Worm (Caenorhabditis elegans) whole organism, L4 larva: Measurements from ENCODE around the gene sulp-7.
A peak's percentile ranks its signal among the peaks of the same experiment; 100 is the strongest.

Source experiments
- F10B5.3 ChIP-seq: sonication (generic microtip); optimal IDR thresholded peaks from 2 replicates; lab custom pipeline; 2016; ENCODE audit warnings: mild to moderate bottlenecking, missing genetic modification characterization, missing compliant biosample characterization
- F37D6.2 ChIP-seq: sonication (generic microtip); optimal IDR thresholded peaks from 2 replicates; lab custom pipeline; 2016; ENCODE audit warnings: mild to moderate bottlenecking, missing genetic modification characterization, missing compliant biosample characterization
- F44E2.7 ChIP-seq: fragments of 200-800 bp; sonication (Bioruptor generic); IDR thresholded peaks from 2 replicates; pipeline ENCODE4 v2.1.2; 2022; ENCODE audit warnings: missing genetic modification characterization, missing compliant biosample characterization
- F49E8.2 ChIP-seq: sonication (generic microtip); optimal IDR thresholded peaks from 2 replicates; lab custom pipeline; 2016; ENCODE audit warnings: missing compliant biosample characterization, mild to moderate bottlenecking, missing genetic modification characterization, borderline replicate concordance
- R02D3.7 ChIP-seq: fragments of 150-350 bp; sonication (generic microtip); optimal IDR thresholded peaks from 3 replicates; lab custom pipeline; 2014; ENCODE audit warnings: missing biosample characterization, missing genetic modification characterization
- T20F7.1 ChIP-seq: fragments of 200-800 bp; sonication (Bioruptor generic); optimal IDR thresholded peaks from 2 replicates; lab custom pipeline; 2018; ENCODE audit warnings: mild to moderate bottlenecking, missing genetic modification characterization, missing compliant biosample characterization
- ZK337.2 ChIP-seq: fragments of 200-800 bp; sonication (Bioruptor generic); IDR thresholded peaks from 2 replicates; pipeline ENCODE4 v1.3.6; 2022; ENCODE audit warnings: missing genetic modification reagents, missing genetic modification characterization, missing compliant biosample characterization
- aha-1 ChIP-seq: fragments of 150-350 bp; peaks from one replicate; lab custom pipeline; 2014; ENCODE audit warnings: missing biosample characterization, missing genetic modification characterization
- aly-2 ChIP-seq: sonication (generic microtip); optimal IDR thresholded peaks from 2 replicates; lab custom pipeline; 2018; ENCODE audit warnings: missing biosample characterization, missing genetic modification characterization
- ceh-20 ChIP-seq: fragments of 200-800 bp; sonication (Bioruptor generic); IDR thresholded peaks from 2 replicates; pipeline ENCODE4 v1.3.6; 2022; ENCODE audit warnings: missing genetic modification reagents, missing genetic modification characterization, missing compliant biosample characterization
- ceh-44 ChIP-seq: fragments of 200-800 bp; sonication (Bioruptor generic); IDR thresholded peaks from 2 replicates; pipeline ENCODE4 v1.3.6; 2022; ENCODE audit warnings: missing genetic modification reagents, missing genetic modification characterization, missing compliant biosample characterization
- ctbp-1 ChIP-seq: fragments of 200-800 bp; sonication (Bioruptor generic); IDR thresholded peaks from 2 replicates; pipeline ENCODE4 v1.3.6; 2022; ENCODE audit warnings: missing genetic modification reagents, missing genetic modification characterization, missing compliant biosample characterization
- daf-12 ChIP-seq: fragments of 150-350 bp; optimal IDR thresholded peaks from 2 replicates; lab custom pipeline; 2014; ENCODE audit warnings: missing biosample characterization, missing genetic modification reagents, missing genetic modification characterization
- daf-16 ChIP-seq, 3 experiments: sonication (generic microtip); optimal IDR thresholded peaks; 2 replicates each; lab custom pipeline; 2016 to 2017; ENCODE audit warnings: missing genetic modification characterization in 3 of 3, missing genetic modification reagents in 3 of 3, mild to moderate bottlenecking in 2 of 3, missing compliant biosample characterization in 2 of 3, missing biosample characterization in 1 of 3, moderate library complexity in 1 of 3
- daf-8 ChIP-seq: fragments of 200-800 bp; sonication (Bioruptor generic); IDR thresholded peaks from 2 replicates; pipeline ENCODE4 v1.3.6; 2022; ENCODE audit warnings: missing genetic modification characterization, missing compliant biosample characterization
- dmd-8 ChIP-seq: fragments of 200-800 bp; sonication (Bioruptor generic); IDR thresholded peaks from 2 replicates; pipeline ENCODE4 v1.3.6; 2022; ENCODE audit warnings: missing genetic modification characterization, missing compliant biosample characterization
- dpl-1 ChIP-seq: fragments of 150-350 bp; optimal IDR thresholded peaks from 2 replicates; lab custom pipeline; 2014; ENCODE audit warnings: missing biosample characterization, missing genetic modification reagents, missing genetic modification characterization
- dve-1 ChIP-seq: sonication (generic microtip); optimal IDR thresholded peaks from 2 replicates; lab custom pipeline; 2017; ENCODE audit warnings: antibody characterized with exemption, mild to moderate bottlenecking, missing genetic modification characterization, missing compliant biosample characterization; ENCODE audit not compliant: insufficient read depth
- egl-43 ChIP-seq: fragments of 200-800 bp; sonication (Bioruptor generic); IDR thresholded peaks from 2 replicates; pipeline ENCODE4 v1.3.6; 2022; ENCODE audit warnings: missing genetic modification reagents, missing genetic modification characterization, missing compliant biosample characterization
- fkh-10 ChIP-seq: fragments of 150-350 bp; optimal IDR thresholded peaks from 2 replicates; lab custom pipeline; 2014; ENCODE audit warnings: missing biosample characterization, missing genetic modification reagents, missing genetic modification characterization
- hif-1 ChIP-seq, 2 experiments: sonication (generic microtip); optimal IDR thresholded peaks; 2 replicates each; lab custom pipeline; 2016 to 2017; ENCODE audit warnings: missing compliant biosample characterization in 2 of 2, missing genetic modification characterization in 2 of 2, missing genetic modification reagents in 2 of 2, missing genotype in 2 of 2, mild to moderate bottlenecking in 1 of 2
- hlh-11 ChIP-seq: fragments of 200-800 bp; sonication (Bioruptor generic); optimal IDR thresholded peaks from 2 replicates; lab custom pipeline; 2018; ENCODE audit warnings: mild to moderate bottlenecking, missing genetic modification characterization, missing compliant biosample characterization
- hlh-30 ChIP-seq: sonication (generic microtip); optimal IDR thresholded peaks from 2 replicates; lab custom pipeline; 2017; ENCODE audit warnings: antibody characterized with exemption, mild to moderate bottlenecking, missing genetic modification characterization, missing compliant biosample characterization; ENCODE audit not compliant: insufficient read depth
- lin-1 ChIP-seq: fragments of 200-800 bp; sonication (Bioruptor generic); IDR thresholded peaks from 2 replicates; pipeline ENCODE4 v1.3.6; 2022; ENCODE audit warnings: missing genetic modification reagents, missing genetic modification characterization, missing compliant biosample characterization
- lin-13 ChIP-seq: fragments of 150-350 bp; optimal IDR thresholded peaks from 2 replicates; lab custom pipeline; 2014; ENCODE audit warnings: missing biosample characterization, missing genetic modification reagents, missing genetic modification characterization
- lin-15B ChIP-seq: fragments of 150-350 bp; sonication (generic microtip); optimal IDR thresholded peaks from 3 replicates; lab custom pipeline; 2014; ENCODE audit warnings: missing biosample characterization, missing genetic modification characterization
- lin-39 ChIP-seq: fragments of 150-350 bp; optimal IDR thresholded peaks from 2 replicates; lab custom pipeline; 2014; ENCODE audit warnings: missing biosample characterization, missing genetic modification reagents, missing genetic modification characterization
- madf-5 ChIP-seq, 2 experiments: fragments of 200-800 bp; sonication (Bioruptor generic); IDR thresholded peaks; 2 replicates each; pipeline ENCODE4 v1.3.6; 2022; ENCODE audit warnings: missing compliant biosample characterization in 2 of 2, missing genetic modification characterization in 2 of 2
- madf-9 ChIP-seq: fragments of 200-800 bp; sonication (Bioruptor generic); conservative IDR thresholded peaks from 2 replicates; pipeline ENCODE4 v1.3.6; 2022; ENCODE audit warnings: missing genetic modification reagents, missing genetic modification characterization, missing compliant biosample characterization
- mdl-1 ChIP-seq, 2 experiments: fragments of 150-350 bp in 1 of 2; sonication (generic microtip) in 1 of 2; optimal IDR thresholded peaks; 2 replicates each; lab custom pipeline; 2014 to 2017; ENCODE audit warnings: missing biosample characterization in 2 of 2, missing genetic modification characterization in 2 of 2
- mes-2 ChIP-seq: sonication (generic microtip); optimal IDR thresholded peaks from 2 replicates; lab custom pipeline; 2016; ENCODE audit warnings: missing genotype, mild to moderate bottlenecking, missing genetic modification characterization, missing compliant biosample characterization; ENCODE audit not compliant: poor library complexity, severe bottlenecking
- mxl-3 ChIP-seq: fragments of 200-800 bp; sonication (Bioruptor generic); optimal IDR thresholded peaks from 2 replicates; lab custom pipeline; 2018; ENCODE audit warnings: mild to moderate bottlenecking, missing genetic modification characterization, missing compliant biosample characterization
- nhr-25 ChIP-seq: sonication (generic microtip); optimal IDR thresholded peaks from 2 replicates; lab custom pipeline; 2017; ENCODE audit warnings: missing genetic modification characterization, mild to moderate bottlenecking, missing compliant biosample characterization, antibody characterized with exemption, moderate library complexity, borderline replicate concordance; ENCODE audit not compliant: insufficient read depth
- nhr-28 ChIP-seq: fragments of 150-350 bp; optimal IDR thresholded peaks from 2 replicates; lab custom pipeline; 2014; ENCODE audit warnings: missing biosample characterization, missing genetic modification characterization
- nhr-48 ChIP-seq: sonication (generic microtip); optimal IDR thresholded peaks from 2 replicates; lab custom pipeline; 2016; ENCODE audit warnings: mild to moderate bottlenecking, missing genetic modification characterization, missing compliant biosample characterization
- nhr-6 ChIP-seq: fragments of 150-350 bp; optimal IDR thresholded peaks from 2 replicates; lab custom pipeline; 2014; ENCODE audit warnings: missing biosample characterization, missing genetic modification characterization
- pha-4 ChIP-seq, 2 experiments: fragments of 150-350 bp in 1 of 2; fragments of 200-800 bp in 1 of 2; sonication (Bioruptor generic) in 1 of 2; IDR thresholded peaks in 1 of 2; optimal IDR thresholded peaks in 1 of 2; 2 replicates each; pipeline versions ENCODE4 v1.3.6 to Lab custom; 2014 to 2022; ENCODE audit warnings: missing genetic modification characterization in 2 of 2, missing genetic modification reagents in 2 of 2, missing biosample characterization in 1 of 2, missing compliant biosample characterization in 1 of 2
- rbr-2 ChIP-seq: sonication (generic microtip); optimal IDR thresholded peaks from 2 replicates; lab custom pipeline; 2016; ENCODE audit warnings: missing genotype, missing genetic modification characterization, missing compliant biosample characterization
- set-16 ChIP-seq: fragments of 200-800 bp; sonication (Bioruptor generic); IDR thresholded peaks from 2 replicates; pipeline ENCODE4 v1.3.6; 2022; ENCODE audit warnings: missing genetic modification reagents, missing genetic modification characterization, missing compliant biosample characterization
- unc-62 ChIP-seq, 3 experiments: fragments of 150-350 bp in 1 of 3; sonication (generic microtip); optimal IDR thresholded peaks in 2 of 3; peaks in 1 of 3; 1 replicate in 1 of 3; 2 replicates in 2 of 3; lab custom pipeline; 2014 to 2017; ENCODE audit warnings: missing biosample characterization in 3 of 3, missing genetic modification characterization in 3 of 3, missing genetic modification reagents in 3 of 3, missing genotype in 1 of 3
- zag-1 ChIP-seq: fragments of 150-350 bp; optimal IDR thresholded peaks from 2 replicates; lab custom pipeline; 2014; ENCODE audit warnings: missing biosample characterization, missing genetic modification characterization
- zfp-3 ChIP-seq: fragments of 200-800 bp; sonication (Bioruptor generic); conservative IDR thresholded peaks from 2 replicates; pipeline ENCODE4 v1.3.6; 2022; ENCODE audit warnings: missing genetic modification reagents, missing genetic modification characterization, missing compliant biosample characterization
- zip-11 ChIP-seq: fragments of 200-800 bp; sonication (Bioruptor generic); IDR thresholded peaks from 2 replicates; pipeline ENCODE4 v1.3.6; 2022; ENCODE audit warnings: missing genetic modification characterization, missing compliant biosample characterization
- zip-2 ChIP-seq: fragments of 150-350 bp; optimal IDR thresholded peaks from 2 replicates; lab custom pipeline; 2014; ENCODE audit warnings: missing biosample characterization, missing genetic modification characterization
- ztf-11 ChIP-seq: fragments of 150-350 bp; optimal IDR thresholded peaks from 2 replicates; lab custom pipeline; 2014; ENCODE audit warnings: missing biosample characterization, missing genetic modification characterization

The sulp-7 gene

DNA sequence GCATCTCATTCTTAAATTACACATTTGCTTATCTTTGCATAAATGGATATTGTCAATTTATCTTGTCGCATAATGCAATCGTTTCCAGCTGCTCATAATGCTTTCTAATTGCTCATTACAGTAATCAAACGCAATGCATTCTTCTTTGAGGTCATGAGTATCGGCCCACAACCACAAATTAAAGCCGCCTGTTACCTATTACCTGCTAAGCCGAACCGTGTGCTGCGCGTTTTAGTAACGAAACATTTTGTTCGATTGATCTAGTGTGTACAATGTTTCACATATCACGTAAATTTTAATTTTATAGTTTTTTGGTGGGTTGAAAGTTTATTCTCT is 46.6 kb upstream of the sulp-7 start:
- peak in 1 of 2 experiments; percentile 51 for TF ChIP-seq unc-62 (GFP tag; optimal IDR thresholded peaks at IDR 0.05 in 1 of 2; lab: Kevin White, UChicago)
- TF ChIP-seq unc-62 (tag; optimal IDR thresholded peaks at IDR 0.05; lab: Kevin White, UChicago) = no peak
- no peak for TF ChIP-seq daf-12 (tag; lab: Kevin White, UChicago)
- peak; percentile 64 for TF ChIP-seq aha-1 (tag; lab: Kevin White, UChicago)
- no peak for TF ChIP-seq nhr-48 (tag; lab: Kevin White, UChicago)
- no peak for TF ChIP-seq madf-9 (GFP tag; lab: Robert Waterston, UW)
- TF ChIP-seq ZK337.2 (GFP tag; lab: Robert Waterston, UW) = no peak
- TF ChIP-seq lin-15B (tag; lab: Kevin White, UChicago) = no peak
- TF ChIP-seq ceh-20 (GFP tag; lab: Robert Waterston, UW) = no peak
- TF ChIP-seq dpl-1 (GFP tag; lab: Kevin White, UChicago) = no peak
- no peak for TF ChIP-seq dmd-8 (GFP tag; lab: Robert Waterston, UW)
- no peak for TF ChIP-seq daf-8
- TF ChIP-seq mdl-1 (tag; optimal IDR thresholded peaks at IDR 0.05; lab: Kevin White, UChicago) = no peak
- TF ChIP-seq zip-11 (GFP tag; lab: Robert Waterston, UW) = no peak

- no peak for TF ChIP-seq zag-1
- peak; percentile 35 for TF ChIP-seq fkh-10 (GFP tag; lab: Kevin White, UChicago)
- 0 out of 2 replicates have a peak, but pooled peaks have one; percentile 14 for TF ChIP-seq ceh-44 (GFP tag; lab: Robert Waterston, UW)
- no peak for TF ChIP-seq dpl-1 (GFP tag; lab: Kevin White, UChicago)
- no peak for TF ChIP-seq mxl-3 (GFP tag; lab: Kevin White, UChicago)
- peak; percentile 30 for TF ChIP-seq hlh-11 (tag; lab: Kevin White, UChicago)
- TF ChIP-seq set-16 = peak; percentile 72
- no peak for TF ChIP-seq F10B5.3 (tag; lab: Kevin White, UChicago)
- no peak for TF ChIP-seq daf-8
- TF ChIP-seq aly-2 = no peak
- no peak for TF ChIP-seq ceh-20 (GFP tag; lab: Robert Waterston, UW)
- TF ChIP-seq lin-1 (GFP tag; lab: Robert Waterston, UW) = no peak
- TF ChIP-seq ctbp-1 (GFP tag; lab: Robert Waterston, UW) = no peak
- no peak for TF ChIP-seq nhr-48 (tag; lab: Kevin White, UChicago)
- no peak for TF ChIP-seq nhr-25 (tag; lab: Kevin White, UChicago)
- no peak for TF ChIP-seq zfp-3 (GFP tag; lab: Robert Waterston, UW)
- peak; percentile 11 for TF ChIP-seq nhr-28 (tag; lab: Kevin White, UChicago)
- peak; percentile 16 for TF ChIP-seq hlh-30
- no peak for TF ChIP-seq zip-2 (tag; lab: Kevin White, UChicago)
- TF ChIP-seq R02D3.7 (tag; lab: Kevin White, UChicago) = no peak
- no peak for TF ChIP-seq T20F7.1 (GFP tag; lab: Kevin White, UChicago)
- no peak for TF ChIP-seq nhr-6 (tag; lab: Kevin White, UChicago)
- TF ChIP-seq egl-43 (GFP tag; lab: Robert Waterston, UW) = no peak
- TF ChIP-seq F49E8.2 (tag; lab: Kevin White, UChicago) = no peak
- TF ChIP-seq lin-13 (GFP tag; lab: Kevin White, UChicago) = no peak
- TF ChIP-seq madf-5 (GFP tag; IDR thresholded peaks at IDR 0.05; lab: Robert Waterston, UW) = no peak
- no peak for TF ChIP-seq pha-4 (GFP tag; IDR thresholded peaks at IDR 0.05; lab: Robert Waterston, UW)
- no peak for TF ChIP-seq pha-4 (tag; optimal IDR thresholded peaks at IDR 0.05; lab: Kevin White, UChicago)
- TF ChIP-seq F44E2.7 (GFP tag; lab: Robert Waterston, UW) = no peak
- peak; percentile 25 for TF ChIP-seq rbr-2 (tag; lab: Kevin White, UChicago)
- no peak for TF ChIP-seq madf-9 (GFP tag; lab: Robert Waterston, UW)
- TF ChIP-seq hif-1 (tag; optimal IDR thresholded peaks at IDR 0.05; lab: Kevin White, UChicago) = peak in 1 of 2 experiments; percentile 42
- no peak for TF ChIP-seq daf-16 (GFP tag; optimal IDR thresholded peaks at IDR 0.05; lab: Kevin White, UChicago)
- peak; percentile 73 for TF ChIP-seq daf-16 (tag; optimal IDR thresholded peaks at IDR 0.05; lab: Kevin White, UChicago)
- TF ChIP-seq F37D6.2 (tag; lab: Kevin White, UChicago) = peak; percentile 10
- no peak for TF ChIP-seq lin-39
- peak; percentile 59 for TF ChIP-seq dve-1
- peak; percentile 38 for TF ChIP-seq mes-2 (tag; lab: Kevin White, UChicago)
- no peak for TF ChIP-seq daf-12 (tag; lab: Kevin White, UChicago)
- no peak for TF ChIP-seq ztf-11
Observed at ce11 chrX:11034430-11035117, 45.9 kb upstream of the sulp-7 start.
